Worm (Caenorhabditis elegans): Measurements from ENCODE around the gene M7.7.
A peak's percentile ranks its signal among the peaks of the same experiment; 100 is the strongest.

Gene M7.7

DNA sequence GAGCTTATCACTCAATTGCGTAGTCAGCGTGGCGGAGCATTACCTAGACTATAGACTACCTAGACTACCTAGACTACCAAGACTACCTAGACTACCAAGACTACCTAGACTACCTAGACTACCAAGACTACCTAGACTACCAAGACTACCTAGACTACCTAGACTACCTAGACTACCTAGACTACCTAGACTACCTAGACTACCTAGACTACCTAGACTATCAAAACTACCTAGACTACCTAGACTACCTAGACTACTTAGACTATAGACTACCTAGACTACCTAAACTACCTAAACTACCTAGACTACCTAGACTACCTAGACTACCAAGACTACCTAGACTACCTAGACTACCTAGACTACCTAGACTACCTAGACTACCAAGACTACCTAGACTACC is 18.7 kb upstream of the M7.7 start:
- TF ChIP-seq dmd-4 (tag; optimal IDR thresholded peaks at IDR 0.05; ENCODE audit: borderline replicate concordance) (peak; percentile 70), pat-9 (tag; optimal IDR thresholded peaks at IDR 0.05) (peak; percentile 42), hlh-13 (GFP tag; optimal IDR thresholded peaks at IDR 0.05) (peak; percentile 72), ztf-16 (tag; optimal IDR thresholded peaks at IDR 0.05) (peak; percentile 29), npax-4 (tag; optimal IDR thresholded peaks at IDR 0.05) (peak; percentile 30), che-1 (tag; optimal IDR thresholded peaks at IDR 0.05) (peak; percentile 45), madf-2 (tag; optimal IDR thresholded peaks at IDR 0.05) (peak; percentile 57), lin-11 (tag; optimal IDR thresholded peaks at IDR 0.05) (peak; percentile 46)

DNA sequence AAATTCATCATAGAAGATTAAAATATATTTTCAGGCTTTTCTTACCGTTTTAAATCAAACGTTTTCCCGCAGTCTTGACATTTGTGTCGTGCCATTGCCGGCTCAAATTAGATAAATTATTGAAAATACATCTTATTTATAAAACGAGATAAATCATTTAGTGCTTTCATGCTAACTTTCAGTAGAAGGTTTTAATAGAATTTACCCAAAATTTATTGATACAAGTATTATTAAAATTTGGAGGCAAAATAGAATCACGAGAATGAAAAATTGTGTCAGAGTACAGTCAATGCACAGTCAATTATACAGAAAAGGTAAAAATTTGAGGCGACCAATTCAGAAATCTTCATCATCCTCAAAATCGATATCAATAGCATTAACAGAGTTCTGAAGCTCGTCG is 11.1 kb upstream of the M7.7 start, which contains the start of gene Y5F2A.4:
Y5F2A.4 (minus strand) TSS at position 101 of the 400 bp plus-strand sequence.
- no peak for TF ChIP-seq hlh-15 (tag; optimal IDR thresholded peaks at IDR 0.05)
- no peak for TF ChIP-seq ceh-9 (tag; optimal IDR thresholded peaks at IDR 0.05)
- no peak for TF ChIP-seq ceh-31 (tag; optimal IDR thresholded peaks at IDR 0.05)
- TF ChIP-seq unc-3 (GFP tag; conservative IDR thresholded peaks at IDR 0.05), result no peak
- no peak for TF ChIP-seq unc-3 (tag; optimal IDR thresholded peaks at IDR 0.05)

DNA sequence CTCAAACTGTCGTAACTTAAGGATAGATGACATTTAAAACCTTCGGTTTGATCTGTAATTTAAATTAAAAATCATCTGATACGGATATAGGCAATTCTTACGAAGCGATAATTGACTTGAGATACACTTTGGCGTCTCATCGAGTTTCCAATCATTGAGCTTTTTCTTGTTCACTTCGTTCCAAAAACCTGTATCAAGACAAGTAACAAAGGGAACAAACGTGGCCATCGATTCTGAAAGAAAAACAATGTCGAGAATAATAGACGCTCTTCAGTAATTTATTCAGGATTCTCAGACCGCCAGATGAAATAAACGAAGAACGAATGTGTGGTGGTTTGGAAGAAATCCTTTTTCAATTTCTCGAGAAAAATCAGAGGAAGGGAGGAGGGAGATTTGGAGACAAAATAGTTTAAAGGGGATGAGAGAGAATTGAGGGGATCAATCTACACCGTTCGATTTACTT is 8.8 kb upstream of the M7.7 start, which contains the start of gene atg-7:
atg-7 (minus strand) TSS at position 233 of the 463 bp plus-strand sequence.
- peak; percentile 26 for TF ChIP-seq ama-1 (optimal IDR thresholded peaks at IDR 0.05)
- no peak for TF ChIP-seq lin-11 (tag; optimal IDR thresholded peaks at IDR 0.05)
- no peak for TF ChIP-seq zip-5 (tag; optimal IDR thresholded peaks at IDR 0.05)

DNA sequence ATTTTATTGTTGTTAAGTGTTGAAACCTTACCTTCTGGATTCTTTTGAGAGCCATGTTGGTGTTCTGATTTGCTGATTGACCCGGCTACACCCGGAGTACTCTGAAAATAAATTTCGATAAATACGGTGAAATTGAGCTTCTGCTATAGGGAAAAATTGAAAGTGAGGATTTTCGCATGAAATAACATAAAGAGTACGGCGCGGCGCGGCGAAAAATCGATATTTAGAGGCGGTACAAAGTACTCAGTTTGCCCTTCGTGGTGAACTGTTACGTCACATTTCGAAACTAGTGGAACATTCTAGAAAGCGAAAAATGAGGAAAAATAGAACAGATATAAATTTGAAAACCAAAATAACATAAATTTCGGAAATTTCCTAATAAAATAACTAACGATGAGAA is 7.5 kb upstream of the M7.7 start, which contains the start of gene let-70:
let-70 (minus strand) TSS at position 101 of the 400 bp plus-strand sequence.
- TF ChIP-seq eyg-1 (tag; optimal IDR thresholded peaks at IDR 0.05) (no peak), ceh-19 (GFP tag; optimal IDR thresholded peaks at IDR 0.05) (no peak), fkh-6 (tag; optimal IDR thresholded peaks at IDR 0.05) (no peak), ceh-24 (tag; optimal IDR thresholded peaks at IDR 0.05) (no peak), ceh-30 (tag; optimal IDR thresholded peaks at IDR 0.05) (no peak), unc-86 (tag; optimal IDR thresholded peaks at IDR 0.05) (no peak), pat-9 (tag; optimal IDR thresholded peaks at IDR 0.05) (no peak), C38D4.7 (GFP tag; optimal IDR thresholded peaks at IDR 0.05) (no peak), K09A11.1 (tag; optimal IDR thresholded peaks at IDR 0.05; ENCODE audit: insufficient read depth) (no peak), ama-1 (optimal IDR thresholded peaks at IDR 0.05) (no peak), tbx-2 (tag; optimal IDR thresholded peaks at IDR 0.05) (no peak), ahr-1 (tag; optimal IDR thresholded peaks at IDR 0.05) (no peak), rnt-1 (tag; optimal IDR thresholded peaks at IDR 0.05) (no peak), pqm-1 (tag; optimal IDR thresholded peaks at IDR 0.05) (no peak), ceh-18 (tag; optimal IDR thresholded peaks at IDR 0.05) (no peak), fkh-10 (GFP tag; optimal IDR thresholded peaks at IDR 0.05) (no peak), npax-4 (tag; optimal IDR thresholded peaks at IDR 0.05) (no peak), ttx-3 (tag; optimal IDR thresholded peaks at IDR 0.05) (no peak)

DNA sequence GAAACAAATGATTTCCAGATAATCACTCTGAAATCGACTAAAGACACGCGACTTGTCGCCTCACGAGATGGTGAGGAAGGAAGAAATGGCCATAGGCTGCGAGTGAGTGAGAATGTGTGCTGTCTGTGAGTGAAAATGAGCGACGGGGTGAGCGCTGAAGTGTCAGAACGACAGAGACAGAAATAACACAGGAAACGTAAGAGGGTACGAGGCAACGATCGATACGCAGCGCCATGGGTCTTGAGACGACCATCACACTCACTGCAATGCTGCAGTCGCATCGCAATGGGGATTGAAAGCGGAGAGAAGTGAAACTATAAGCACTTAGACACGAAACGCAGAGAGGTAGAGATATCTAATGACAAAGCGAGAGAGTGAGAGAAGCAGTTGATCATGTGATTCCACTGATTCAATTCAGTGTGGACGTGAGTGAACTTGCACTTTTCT is 6.8 kb upstream of the M7.7 start:
- TF ChIP-seq T23F11.4 (GFP tag; optimal IDR thresholded peaks at IDR 0.05), result no peak
- peak; percentile 75 for TF ChIP-seq ref-2 (tag; optimal IDR thresholded peaks at IDR 0.05)
- peak; percentile 83 for TF ChIP-seq dve-1 (tag; optimal IDR thresholded peaks at IDR 0.05)
- TF ChIP-seq rnt-1 (tag; optimal IDR thresholded peaks at IDR 0.05), result peak; percentile 84
- TF ChIP-seq ahr-1 (tag; optimal IDR thresholded peaks at IDR 0.05), result no peak
- peak; percentile 94 for TF ChIP-seq tbx-2 (tag; optimal IDR thresholded peaks at IDR 0.05)
- TF ChIP-seq che-1 (tag; optimal IDR thresholded peaks at IDR 0.05), result no peak
- TF ChIP-seq pax-1 (tag; optimal IDR thresholded peaks at IDR 0.05), result no peak
- TF ChIP-seq pat-9 (tag; optimal IDR thresholded peaks at IDR 0.05), result no peak
- peak; percentile 85 for TF ChIP-seq unc-55 (GFP tag; optimal IDR thresholded peaks at IDR 0.05)
- TF ChIP-seq Y22D7AL.16 (tag; optimal IDR thresholded peaks at IDR 0.05), result no peak
- no peak for TF ChIP-seq tbx-7 (tag; optimal IDR thresholded peaks at IDR 0.05)
- peak; percentile 27 for TF ChIP-seq hlh-6 (tag; optimal IDR thresholded peaks at IDR 0.05)
- TF ChIP-seq fkh-10 (GFP tag; optimal IDR thresholded peaks at IDR 0.05), result no peak
- TF ChIP-seq sox-4 (tag; optimal IDR thresholded peaks at IDR 0.05), result no peak
- peak; percentile 82 for TF ChIP-seq ceh-14 (tag; optimal IDR thresholded peaks at IDR 0.05)
- peak; percentile 97 for TF ChIP-seq nfya-1 (tag; optimal IDR thresholded peaks at IDR 0.05)
- no peak for TF ChIP-seq ama-1 (optimal IDR thresholded peaks at IDR 0.05)
- peak; percentile 18 for TF ChIP-seq mec-3 (tag; optimal IDR thresholded peaks at IDR 0.05; ENCODE audit: borderline replicate concordance)
- no peak for TF ChIP-seq ceh-45 (GFP tag; IDR thresholded peaks at IDR 0.05)
- peak; percentile 45 for TF ChIP-seq fax-1 (tag; optimal IDR thresholded peaks at IDR 0.05)
- no peak for TF ChIP-seq hlh-15 (tag; optimal IDR thresholded peaks at IDR 0.05)
- TF ChIP-seq gmeb-2 (tag; optimal IDR thresholded peaks at IDR 0.05), result no peak

Data from whole organism, late embryonic.